Worm (Caenorhabditis elegans) whole organism, mixed stage, embryonic: ENCODE data around the gene R07E3.4.

Source experiments
- M03D4.4 ChIP-seq: sonication (generic microtip); optimal IDR thresholded peaks from 2 replicates; lab custom pipeline; 2017; ENCODE audit warnings: mild to moderate bottlenecking, missing genetic modification characterization, missing compliant biosample characterization
- elt-1 ChIP-seq: sonication (generic microtip); optimal IDR thresholded peaks from 2 replicates; lab custom pipeline; 2017; ENCODE audit warnings: missing genetic modification characterization, mild to moderate bottlenecking, missing compliant biosample characterization, antibody characterized with exemption, moderate library complexity, borderline replicate concordance; ENCODE audit not compliant: insufficient read depth
- lin-13 ChIP-seq: fragments of 150-350 bp; optimal IDR thresholded peaks from 2 replicates; lab custom pipeline; 2014; ENCODE audit warnings: missing biosample characterization, missing genetic modification characterization
- mep-1 ChIP-seq: fragments of 150-350 bp; optimal IDR thresholded peaks from 2 replicates; lab custom pipeline; 2017; ENCODE audit warnings: missing biosample characterization, missing genetic modification reagents, missing genetic modification characterization, inconsistent platforms
- nhr-237 ChIP-seq: fragments of 150-350 bp; optimal IDR thresholded peaks from 2 replicates; lab custom pipeline; 2014; ENCODE audit warnings: missing biosample characterization, missing genetic modification characterization
- snpc-4 ChIP-seq: fragments of 150-350 bp; optimal IDR thresholded peaks from 2 replicates; lab custom pipeline; 2014; ENCODE audit warnings: missing biosample characterization, missing genetic modification characterization
- sptf-1 ChIP-seq: sonication (generic microtip); optimal IDR thresholded peaks from 2 replicates; lab custom pipeline; 2017; ENCODE audit warnings: mild to moderate bottlenecking, missing genetic modification characterization, moderate library complexity, missing compliant biosample characterization
- unc-39 ChIP-seq: fragments of 150-350 bp; optimal IDR thresholded peaks from 2 replicates; lab custom pipeline; 2014; ENCODE audit warnings: missing biosample characterization, missing genetic modification characterization
- unc-62 ChIP-seq: fragments of 150-350 bp; optimal IDR thresholded peaks from 2 replicates; lab custom pipeline; 2014; ENCODE audit warnings: missing biosample characterization, missing genetic modification reagents, missing genetic modification characterization

ce11 chrX:10285634-10286033 lies 47.5 kb downstream of the R07E3.4 start, which contains the start of gene npr-6:
- TF ChIP-seq unc-39 (tag; lab: Kevin White, UChicago) (no peak), snpc-4 (no peak), sptf-1 (tag; lab: Kevin White, UChicago) (no peak), lin-13 (tag; lab: Kevin White, UChicago) (no peak), elt-1 (no peak), M03D4.4 (tag; lab: Kevin White, UChicago) (no peak), mep-1 (no peak), unc-62 (no peak), nhr-237 (tag; lab: Kevin White, UChicago) (no peak)
